Worm (Caenorhabditis elegans) whole organism, L2 larva: ENCODE measurements around the gene F59B10.6.

Source experiments
- lin-39 ChIP-seq: fragments of 150-350 bp; optimal IDR thresholded peaks from 2 replicates; lab custom pipeline; 2014; ENCODE audit warnings: missing biosample characterization, missing genetic modification reagents, missing genetic modification characterization
- nhr-11 ChIP-seq: fragments of 150-350 bp; optimal IDR thresholded peaks from 2 replicates; lab custom pipeline; 2014; ENCODE audit warnings: missing biosample characterization, missing genetic modification characterization

DNA sequence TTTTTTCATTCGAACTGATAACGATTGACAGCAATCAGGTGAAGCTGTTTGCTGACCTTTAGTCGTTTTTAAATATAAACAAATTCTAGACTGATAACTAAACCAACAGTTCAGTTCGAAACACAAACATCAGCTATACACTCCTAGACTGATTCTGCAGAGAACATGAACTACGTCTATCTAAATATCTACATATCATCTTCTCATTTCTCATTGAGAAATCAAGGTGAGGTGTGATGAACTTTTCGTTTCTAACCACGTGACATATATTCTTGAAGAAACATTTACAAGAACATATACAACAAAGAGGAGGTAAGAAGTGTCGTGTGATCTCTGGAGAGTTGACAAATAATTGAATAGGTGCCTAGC is 32.9 kb upstream of the F59B10.6 start:
- no peak for TF ChIP-seq lin-39 (tag; lab: Kevin White, UChicago)
- peak; percentile 41 for TF ChIP-seq nhr-11
